Fruit fly (Drosophila melanogaster) S2 (cell line): Measurements from ENCODE around the gene CG42673.

ENCODE experiments used
- CG8478 ChIP-seq: fragments of >200 bp; optimal IDR thresholded peaks from 2 replicates; lab custom pipeline; 2018
- CTCF ChIP-seq, 2 experiments: fragments of >200 bp; optimal IDR thresholded peaks; 2 replicates each; lab custom pipeline; 2018

dm6 chr3L:9549690-9550303, 2.8 kb downstream of the CG42673 start:
- no peak for TF ChIP-seq CG8478 (lab: Kevin White, UChicago)
- TF ChIP-seq CTCF (optimal IDR thresholded peaks at IDR 0.05; lab: Kevin White, UChicago) = no peak
